Fruit fly (Drosophila melanogaster) whole organism, prepupa: ENCODE results near the gene PolG1.

Source experiments
- CG6808 ChIP-seq: fragments of 200-800 bp; sonication (Bioruptor generic); optimal IDR thresholded peaks from 3 replicates; lab custom pipeline; 2017; ENCODE audit warnings: missing biosample characterization, missing genetic modification characterization, mild to moderate bottlenecking, moderate library complexity, missing genetic modification reagents
- fd59A ChIP-seq: fragments of 200-800 bp; sonication (Bioruptor generic); optimal IDR thresholded peaks from 2 replicates; lab custom pipeline; 2017; ENCODE audit warnings: missing biosample characterization, mild to moderate bottlenecking, missing genetic modification characterization, missing genetic modification reagents

DNA sequence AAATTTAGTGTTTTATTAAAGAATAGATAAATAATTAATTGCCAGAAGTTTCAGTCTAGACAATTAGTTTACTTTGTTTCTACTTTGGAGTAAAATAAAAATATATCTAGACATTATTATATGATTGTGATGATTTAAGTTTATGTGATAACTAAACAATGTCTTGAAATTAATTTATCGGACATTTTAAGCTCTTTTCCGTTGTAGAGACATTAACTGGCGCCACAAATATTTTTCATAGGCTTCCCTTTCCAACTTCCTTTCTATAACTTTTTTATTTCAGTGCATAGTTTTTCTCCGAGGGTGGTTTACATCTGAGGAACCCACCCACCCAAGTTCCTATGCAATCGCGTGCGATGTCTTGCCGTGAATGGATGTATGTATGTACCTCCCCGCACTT is 49.1 kb upstream of the PolG1 start:
- no peak for TF ChIP-seq CG6808 (GFP tag; lab: Kevin White, UChicago)
- no peak for TF ChIP-seq fd59A (GFP tag; lab: Kevin White, UChicago)
